Fruit fly (Drosophila melanogaster) whole organism, embryonic: ENCODE data around the gene MED22.
A peak's percentile ranks its signal among the peaks of the same experiment; 100 is the strongest.

Source experiments
- Antp ChIP-seq: fragments of 200-800 bp; sonication (Bioruptor generic); optimal IDR thresholded peaks from 3 replicates; lab custom pipeline; 2016; ENCODE audit warnings: missing biosample characterization, missing genetic modification characterization
- Awh ChIP-seq: fragments of 200-800 bp; sonication (Bioruptor generic); IDR thresholded peaks from 2 replicates; pipeline ENCODE4, ENCODE4 v1.3.6; 2022; ENCODE audit warnings: missing biosample characterization, missing genetic modification characterization
- CG10543 ChIP-seq: fragments of 200-800 bp; sonication (Bioruptor generic); optimal IDR thresholded peaks from 3 replicates; lab custom pipeline; 2017; ENCODE audit warnings: missing biosample characterization, mild to moderate bottlenecking, missing genetic modification characterization, moderate library complexity
- CG11093 ChIP-seq: fragments of 200-800 bp; sonication (Bioruptor generic); IDR thresholded peaks from 3 replicates; pipeline ENCODE4 v1.3.6; 2022; ENCODE audit warnings: missing biosample characterization, missing genetic modification characterization
- CG11456 ChIP-seq: fragments of 200-800 bp; sonication (Bioruptor generic); IDR thresholded peaks from 3 replicates; pipeline ENCODE4 v1.3.6; 2022; ENCODE audit warnings: missing biosample characterization, missing genetic modification characterization
- CG11723 ChIP-seq: fragments of 200-800 bp; sonication (Bioruptor generic); optimal IDR thresholded peaks from 2 replicates; lab custom pipeline; 2017; ENCODE audit warnings: missing biosample characterization, mild to moderate bottlenecking, missing genetic modification characterization
- CG12299 ChIP-seq: fragments of 200-800 bp; sonication (Bioruptor generic); optimal IDR thresholded peaks from 2 replicates; lab custom pipeline; 2018; ENCODE audit warnings: missing biosample characterization, mild to moderate bottlenecking, missing genetic modification characterization
- CG16813 ChIP-seq: fragments of 200-800 bp; sonication (Bioruptor generic); IDR thresholded peaks from 3 replicates; pipeline ENCODE4 v1.3.6; 2022; ENCODE audit warnings: missing biosample characterization, missing genetic modification characterization; ENCODE audit not compliant: partially characterized antibody
- CG17328 ChIP-seq: fragments of 200-800 bp; sonication (Bioruptor generic); IDR thresholded peaks from 2 replicates; pipeline ENCODE4 v1.3.6; 2022; ENCODE audit warnings: missing biosample characterization, missing genetic modification characterization
- CG17612 ChIP-seq: fragments of 200-800 bp; sonication (Bioruptor generic); IDR thresholded peaks from 2 replicates; pipeline ENCODE4 v1.3.6; 2022; ENCODE audit warnings: missing biosample characterization, missing genetic modification characterization
- CG17912 ChIP-seq: fragments of 200-800 bp; sonication (Bioruptor generic); optimal IDR thresholded peaks from 2 replicates; lab custom pipeline; 2018; ENCODE audit warnings: missing biosample characterization, mild to moderate bottlenecking, missing genetic modification characterization
- CG3281 ChIP-seq: fragments of 200-800 bp; sonication (Bioruptor generic); optimal IDR thresholded peaks from 3 replicates; lab custom pipeline; 2017; ENCODE audit warnings: missing biosample characterization, mild to moderate bottlenecking, missing genetic modification characterization
- CG3847 ChIP-seq: fragments of 200-800 bp; sonication (Bioruptor generic); IDR thresholded peaks from 2 replicates; pipeline ENCODE4 v1.3.6; 2022; ENCODE audit warnings: missing biosample characterization, missing genetic modification characterization
- CG3995 ChIP-seq: fragments of 200-800 bp; sonication (Bioruptor generic); optimal IDR thresholded peaks from 3 replicates; lab custom pipeline; 2016; ENCODE audit warnings: missing biosample characterization, missing genetic modification characterization
- CG5953 ChIP-seq: fragments of 200-800 bp; sonication (Bioruptor generic); IDR thresholded peaks from 2 replicates; pipeline ENCODE4 v1.3.6; 2022; ENCODE audit warnings: missing biosample characterization, missing genetic modification characterization
- CG6272 ChIP-seq: fragments of 200-800 bp; sonication (Bioruptor generic); IDR thresholded peaks from 2 replicates; pipeline ENCODE4 v1.3.6; 2022; ENCODE audit warnings: missing biosample characterization, missing genetic modification characterization
- CG7271 ChIP-seq: fragments of 200-800 bp; sonication (Bioruptor generic); optimal IDR thresholded peaks from 2 replicates; lab custom pipeline; 2018; ENCODE audit warnings: missing biosample characterization, mild to moderate bottlenecking, missing genetic modification characterization, moderate library complexity
- CG7372 ChIP-seq: fragments of 200-800 bp; sonication (Bioruptor generic); IDR thresholded peaks from 2 replicates; pipeline ENCODE4 v1.3.6; 2022; ENCODE audit warnings: missing biosample characterization, missing genetic modification characterization
- CG8281 ChIP-seq: fragments of 200-800 bp; sonication (Bioruptor generic); optimal IDR thresholded peaks from 2 replicates; lab custom pipeline; 2018; ENCODE audit warnings: missing biosample characterization, mild to moderate bottlenecking, missing genetic modification characterization, moderate library complexity
- CG8290 ChIP-seq, 3 experiments: fragments of 200-800 bp; sonication (Bioruptor generic); optimal IDR thresholded peaks; 2 replicates each; lab custom pipeline; 2016 to 2019; ENCODE audit warnings: missing biosample characterization in 3 of 3, missing genetic modification characterization in 3 of 3, mild to moderate bottlenecking in 2 of 3, moderate library complexity in 1 of 3
- CG9932 ChIP-seq: fragments of 200-800 bp; sonication (Bioruptor generic); IDR thresholded peaks from 2 replicates; pipeline ENCODE4 v1.3.6; 2022; ENCODE audit warnings: missing biosample characterization, missing genetic modification characterization
- CrebB ChIP-seq: fragments of 200-800 bp; sonication (Bioruptor generic); optimal IDR thresholded peaks from 3 replicates; lab custom pipeline; 2018; ENCODE audit warnings: missing biosample characterization, mild to moderate bottlenecking, missing genetic modification characterization
- D19B ChIP-seq: fragments of 200-800 bp; sonication (Bioruptor generic); optimal IDR thresholded peaks from 2 replicates; lab custom pipeline; 2017; ENCODE audit warnings: missing biosample characterization, mild to moderate bottlenecking, missing genetic modification characterization
- Dip3 ChIP-seq: fragments of 200-800 bp; sonication (Bioruptor generic); optimal IDR thresholded peaks from 3 replicates; lab custom pipeline; 2016; ENCODE audit warnings: missing biosample characterization, missing genetic modification characterization
- Ets97D ChIP-seq: fragments of 200-800 bp; sonication (Bioruptor generic); optimal IDR thresholded peaks from 3 replicates; lab custom pipeline; 2016; ENCODE audit warnings: missing biosample characterization, missing genetic modification characterization
- Fer3 ChIP-seq: fragments of 200-800 bp; sonication (Bioruptor generic); optimal IDR thresholded peaks from 2 replicates; lab custom pipeline; 2018; ENCODE audit warnings: missing biosample characterization, mild to moderate bottlenecking, missing genetic modification characterization, moderate library complexity
- Gug ChIP-seq: fragments of 200-800 bp; sonication (Bioruptor generic); IDR thresholded peaks from 4 replicates; pipeline ENCODE4 v1.3.6; 2022; ENCODE audit warnings: missing biosample characterization, missing genetic modification characterization
- H15 ChIP-seq: fragments of 200-800 bp; sonication (Bioruptor generic); IDR thresholded peaks from 3 replicates; pipeline ENCODE4 v1.3.6; 2022; ENCODE audit warnings: missing biosample characterization, missing genetic modification characterization
- Hey ChIP-seq: fragments of 200-800 bp; sonication (Bioruptor generic); optimal IDR thresholded peaks from 3 replicates; lab custom pipeline; 2018; ENCODE audit warnings: missing biosample characterization, mild to moderate bottlenecking, missing genetic modification characterization
- Hmx ChIP-seq: fragments of 200-800 bp; sonication (Bioruptor generic); optimal IDR thresholded peaks from 2 replicates; lab custom pipeline; 2016; ENCODE audit warnings: missing biosample characterization, missing genetic modification characterization
- Hr39 ChIP-seq: fragments of >200 bp; optimal IDR thresholded peaks from 2 replicates; lab custom pipeline; 2017
- MTF-1 ChIP-seq: fragments of 200-800 bp; sonication (Bioruptor generic); optimal IDR thresholded peaks from 2 replicates; lab custom pipeline; 2018; ENCODE audit warnings: missing biosample characterization, mild to moderate bottlenecking, missing genetic modification characterization, borderline replicate concordance
- Meics ChIP-seq: fragments of 200-800 bp; sonication (Bioruptor generic); optimal IDR thresholded peaks from 2 replicates; lab custom pipeline; 2017; ENCODE audit warnings: missing biosample characterization, mild to moderate bottlenecking, missing genetic modification characterization
- Oli ChIP-seq: fragments of 200-800 bp; sonication (Bioruptor generic); optimal IDR thresholded peaks from 2 replicates; lab custom pipeline; 2018; ENCODE audit warnings: missing biosample characterization, mild to moderate bottlenecking, missing genetic modification characterization, moderate library complexity
- Six4 ChIP-seq: fragments of 200-800 bp; sonication (Bioruptor generic); optimal IDR thresholded peaks from 2 replicates; lab custom pipeline; 2016; ENCODE audit warnings: missing biosample characterization, missing genetic modification characterization
- Trl ChIP-seq, 3 experiments: fragments of >200 bp in 2 of 3; fragments of 200-800 bp in 1 of 3; sonication (Bioruptor generic) in 1 of 3; optimal IDR thresholded peaks; 2 replicates in 1 of 3; 3 replicates in 2 of 3; lab custom pipeline; 2016 to 2017; ENCODE audit warnings: missing biosample characterization in 1 of 3, missing genetic modification characterization in 1 of 3
- ara ChIP-seq: fragments of 200-800 bp; sonication (Bioruptor generic); IDR thresholded peaks from 2 replicates; pipeline ENCODE4 v1.3.6; 2022; ENCODE audit warnings: missing biosample characterization, missing genetic modification characterization
- bbx ChIP-seq: fragments of 200-800 bp; sonication (Bioruptor generic); IDR thresholded peaks from 2 replicates; pipeline ENCODE4 v1.3.6; 2022; ENCODE audit warnings: missing biosample characterization, missing genetic modification characterization; ENCODE audit not compliant: partially characterized antibody
- chn ChIP-seq: fragments of 200-800 bp; sonication (Bioruptor generic); optimal IDR thresholded peaks from 2 replicates; lab custom pipeline; 2016; ENCODE audit warnings: missing biosample characterization, missing genetic modification characterization
- en ChIP-seq: fragments of 200-800 bp; sonication (Bioruptor generic); optimal IDR thresholded peaks from 2 replicates; lab custom pipeline; 2016; ENCODE audit warnings: missing biosample characterization, missing genetic modification characterization
- exex ChIP-seq: fragments of 200-800 bp; sonication (Bioruptor generic); optimal IDR thresholded peaks from 4 replicates; lab custom pipeline; 2018; ENCODE audit warnings: missing biosample characterization, mild to moderate bottlenecking, missing genetic modification characterization, moderate library complexity
- hth ChIP-seq: fragments of >200 bp; optimal IDR thresholded peaks from 2 replicates; lab custom pipeline; 2017; ENCODE audit warnings: inconsistent platforms
- jumu ChIP-seq: fragments of 200-800 bp; sonication (Bioruptor generic); optimal IDR thresholded peaks from 3 replicates; lab custom pipeline; 2016; ENCODE audit warnings: missing biosample characterization, missing genetic modification characterization
- nerfin-1 ChIP-seq: fragments of 200-800 bp; sonication (Bioruptor generic); optimal IDR thresholded peaks from 3 replicates; lab custom pipeline; 2019; ENCODE audit warnings: missing biosample characterization, mild to moderate bottlenecking, missing genetic modification characterization, moderate library complexity
- pb ChIP-seq: fragments of 200-800 bp; sonication (Bioruptor generic); optimal IDR thresholded peaks from 3 replicates; lab custom pipeline; 2016; ENCODE audit warnings: missing biosample characterization, missing genetic modification characterization
- pita ChIP-seq: fragments of 200-800 bp; sonication (Bioruptor generic); optimal IDR thresholded peaks from 2 replicates; lab custom pipeline; 2017; ENCODE audit warnings: missing biosample characterization, mild to moderate bottlenecking, missing genetic modification characterization
- pzg ChIP-seq: fragments of 200-800 bp; sonication (Bioruptor generic); optimal IDR thresholded peaks from 3 replicates; lab custom pipeline; 2018; ENCODE audit warnings: missing biosample characterization, mild to moderate bottlenecking, missing genetic modification characterization, moderate library complexity
- twi ChIP-seq: fragments of 200-800 bp; optimal IDR thresholded peaks from 2 replicates; lab custom pipeline; 2019; ENCODE audit warnings: missing biosample characterization, mild to moderate bottlenecking, missing genetic modification characterization, moderate library complexity
- zf30C ChIP-seq: fragments of 200-800 bp; sonication (Bioruptor generic); optimal IDR thresholded peaks from 3 replicates; lab custom pipeline; 2018; ENCODE audit warnings: missing biosample characterization, mild to moderate bottlenecking, missing genetic modification characterization

The MED22 gene

dm6 chrX:935049-935900, 7.3 kb downstream of the MED22 start, which contains the start of gene TRAM (continued):
- TF ChIP-seq H15 (GFP tag; lab: Robert Waterston, UW), result peak; percentile 99
- peak; percentile 99 for TF ChIP-seq CG11456 (GFP tag; lab: Robert Waterston, UW)
- TF ChIP-seq MTF-1 (GFP tag; lab: Kevin White, UChicago), result peak; percentile 95
- TF ChIP-seq exex (tag; lab: Kevin White, UChicago), result peak; percentile 84
- TF ChIP-seq Hr39 (lab: Kevin White, UChicago), result peak; percentile 97
- peak; percentile 95 for TF ChIP-seq en
- peak; percentile 99 for TF ChIP-seq Gug (GFP tag; lab: Robert Waterston, UW)
- peak; percentile 96 for TF ChIP-seq CG8290 (GFP tag; optimal IDR thresholded peaks at IDR 0.05; lab: Kevin White, UChicago)
- peak; percentile 97 to 99 for TF ChIP-seq CG8290 (tag; optimal IDR thresholded peaks at IDR 0.05; lab: Kevin White, UChicago)
- TF ChIP-seq ara (GFP tag; lab: Robert Waterston, UW), result peak; percentile 99
- TF ChIP-seq Meics (GFP tag; lab: Kevin White, UChicago), result peak; percentile 98
- peak; percentile 86 for TF ChIP-seq CG7271
- TF ChIP-seq Awh (GFP tag; lab: Robert Waterston, UW), result peak; percentile 99
- peak; percentile 98 for TF ChIP-seq pb
- TF ChIP-seq nerfin-1 (tag; lab: Kevin White, UChicago), result peak; percentile 95
- TF ChIP-seq Six4 (GFP tag; lab: Kevin White, UChicago), result peak; percentile 98
- TF ChIP-seq CG3995 (GFP tag; lab: Kevin White, UChicago), result peak; percentile 89
- peak; percentile 94 for TF ChIP-seq CG17912 (GFP tag; lab: Kevin White, UChicago)
- TF ChIP-seq CG7372, result peak; percentile 99
- TF ChIP-seq twi, result peak; percentile 90
- TF ChIP-seq pita (GFP tag; lab: Kevin White, UChicago), result no peak
- peak; percentile 89 for TF ChIP-seq Ets97D (GFP tag; lab: Kevin White, UChicago)
- peak; percentile 98 for TF ChIP-seq CG3281 (GFP tag; lab: Kevin White, UChicago)
- TF ChIP-seq Hmx (GFP tag; lab: Kevin White, UChicago), result peak; percentile 85
- TF ChIP-seq CG6272, result peak; percentile 98
- peak; percentile 99 for TF ChIP-seq CG5953 (GFP tag; lab: Robert Waterston, UW)
- peak; percentile 89 for TF ChIP-seq pzg (GFP tag; lab: Kevin White, UChicago)
- peak; percentile 99 for TF ChIP-seq CG3847 (GFP tag; lab: Robert Waterston, UW)
- TF ChIP-seq Fer3 (tag; lab: Kevin White, UChicago), result peak; percentile 97
- peak; percentile 37 to 84 for TF ChIP-seq Trl (optimal IDR thresholded peaks at IDR 0.05; lab: Kevin White, UChicago)
- TF ChIP-seq Trl (GFP tag; optimal IDR thresholded peaks at IDR 0.05; lab: Kevin White, UChicago), result peak; percentile 98
- peak; percentile 97 for TF ChIP-seq CrebB
- TF ChIP-seq Dip3 (GFP tag; lab: Kevin White, UChicago), result peak; percentile 97
- peak; percentile 96 for TF ChIP-seq Hey
- peak; percentile 100 for TF ChIP-seq CG17328 (GFP tag; lab: Robert Waterston, UW)
- TF ChIP-seq CG11093 (GFP tag; lab: Robert Waterston, UW), result peak; percentile 98
- peak; percentile 98 for TF ChIP-seq Oli
- peak; percentile 99 for TF ChIP-seq CG10543 (GFP tag; lab: Kevin White, UChicago)
- peak; percentile 97 for TF ChIP-seq CG17612 (GFP tag; lab: Robert Waterston, UW)
- TF ChIP-seq CG16813, result peak; percentile 87
- peak; percentile 99 for TF ChIP-seq Antp
- TF ChIP-seq D19B (GFP tag; lab: Kevin White, UChicago), result peak; percentile 92
- TF ChIP-seq bbx (GFP tag; lab: Robert Waterston, UW), result peak; percentile 79
- TF ChIP-seq CG11723 (GFP tag; lab: Kevin White, UChicago), result peak; percentile 99
- peak; percentile 99 for TF ChIP-seq jumu
- no peak for TF ChIP-seq hth (lab: Kevin White, UChicago)
- TF ChIP-seq CG8281 (tag; lab: Kevin White, UChicago), result peak; percentile 87
- peak; percentile 49 for TF ChIP-seq zf30C
- TF ChIP-seq CG12299, result peak; percentile 97
- TF ChIP-seq CG9932 (GFP tag; lab: Robert Waterston, UW), result peak; percentile 99
- TF ChIP-seq chn (GFP tag; lab: Kevin White, UChicago), result peak; percentile 99
